Fruit fly (Drosophila melanogaster) whole organism, embryonic: Measurements from ENCODE around the gene CG13144.

ENCODE experiments used
- B-H2 ChIP-seq: fragments of 200-800 bp; sonication (Bioruptor generic); optimal IDR thresholded peaks from 2 replicates; lab custom pipeline; 2018; ENCODE audit warnings: missing biosample characterization, mild to moderate bottlenecking, missing genetic modification characterization
- CG1024 ChIP-seq: fragments of 200-800 bp; sonication (Bioruptor generic); IDR thresholded peaks from 2 replicates; pipeline ENCODE4 v1.3.6; 2022; ENCODE audit warnings: missing biosample characterization, missing genetic modification characterization
- CG10267 ChIP-seq: fragments of 200-800 bp; sonication (Bioruptor generic); optimal IDR thresholded peaks from 2 replicates; lab custom pipeline; 2018; ENCODE audit warnings: missing biosample characterization, mild to moderate bottlenecking, missing genetic modification characterization, moderate library complexity
- CG1233 ChIP-seq: fragments of 200-800 bp; sonication (Bioruptor generic); optimal IDR thresholded peaks from 4 replicates; lab custom pipeline; 2018; ENCODE audit warnings: missing biosample characterization, mild to moderate bottlenecking, missing genetic modification characterization
- CG15011 ChIP-seq: fragments of 200-800 bp; sonication (Bioruptor generic); optimal IDR thresholded peaks from 3 replicates; lab custom pipeline; 2018; ENCODE audit warnings: missing biosample characterization, mild to moderate bottlenecking, missing genetic modification characterization
- CG17568 ChIP-seq: fragments of 200-800 bp; sonication (Bioruptor generic); optimal IDR thresholded peaks from 2 replicates; lab custom pipeline; 2018; ENCODE audit warnings: missing biosample characterization, mild to moderate bottlenecking, missing genetic modification characterization, moderate library complexity
- CG17829 ChIP-seq: fragments of 200-800 bp; optimal IDR thresholded peaks from 2 replicates; lab custom pipeline; 2019; ENCODE audit warnings: missing biosample characterization, mild to moderate bottlenecking, missing genetic modification characterization, moderate library complexity
- CG18599 ChIP-seq: fragments of 200-800 bp; sonication (Bioruptor generic); optimal IDR thresholded peaks from 3 replicates; lab custom pipeline; 2017; ENCODE audit warnings: missing biosample characterization, missing genetic modification characterization, mild to moderate bottlenecking, moderate library complexity, missing genetic modification reagents
- CG34224 ChIP-seq: fragments of 200-800 bp; sonication (Bioruptor generic); IDR thresholded peaks from 3 replicates; pipeline ENCODE4 v1.3.6; 2022; ENCODE audit warnings: missing biosample characterization, missing genetic modification characterization; ENCODE audit not compliant: partially characterized antibody
- CG4424 ChIP-seq: fragments of 200-800 bp; sonication (Bioruptor generic); optimal IDR thresholded peaks from 3 replicates; lab custom pipeline; 2016; ENCODE audit warnings: missing biosample characterization, missing genetic modification characterization
- CG6813 ChIP-seq: fragments of 200-800 bp; sonication (Bioruptor generic); optimal IDR thresholded peaks from 2 replicates; lab custom pipeline; 2017; ENCODE audit warnings: missing biosample characterization, missing genetic modification characterization, mild to moderate bottlenecking, moderate library complexity, missing genetic modification reagents
- CG8765 ChIP-seq: fragments of 200-800 bp; sonication (Bioruptor generic); IDR thresholded peaks from 2 replicates; pipeline ENCODE4 v1.3.6; 2022; ENCODE audit warnings: missing biosample characterization, missing genetic modification characterization
- CG9215 ChIP-seq: fragments of 200-800 bp; sonication (Bioruptor generic); IDR thresholded peaks from 2 replicates; pipeline ENCODE4 v1.3.6; 2022; ENCODE audit warnings: missing biosample characterization, missing genetic modification characterization
- Doc3 ChIP-seq: fragments of 200-800 bp; sonication (Bioruptor generic); IDR thresholded peaks from 3 replicates; pipeline ENCODE4 v1.3.6; 2022; ENCODE audit warnings: missing biosample characterization, missing genetic modification characterization; ENCODE audit not compliant: partially characterized antibody
- Dp ChIP-seq: fragments of 200-800 bp; sonication (Bioruptor generic); optimal IDR thresholded peaks from 2 replicates; lab custom pipeline; 2018; ENCODE audit warnings: missing biosample characterization, mild to moderate bottlenecking, missing genetic modification characterization, moderate library complexity
- Gsc ChIP-seq: fragments of 200-800 bp; sonication (Bioruptor generic); IDR thresholded peaks from 2 replicates; pipeline ENCODE4 v1.3.6; 2022; ENCODE audit warnings: missing biosample characterization, missing genetic modification characterization
- H2.0 ChIP-seq: fragments of 200-800 bp; sonication (Bioruptor generic); IDR thresholded peaks from 2 replicates; pipeline ENCODE4 v1.3.6; 2022; ENCODE audit warnings: missing biosample characterization, missing genetic modification characterization
- Lpt ChIP-seq: fragments of >200 bp; optimal IDR thresholded peaks from 2 replicates; lab custom pipeline; 2018; ENCODE audit warnings: missing biosample characterization, missing genetic modification characterization
- Mrtf ChIP-seq: fragments of 200-800 bp; sonication (Bioruptor generic); IDR thresholded peaks from 3 replicates; pipeline ENCODE4 v1.3.6; 2022; ENCODE audit warnings: missing biosample characterization, missing genetic modification characterization
- Nf-YA ChIP-seq: fragments of 200-800 bp; sonication (Bioruptor generic); IDR thresholded peaks from 2 replicates; pipeline ENCODE4 v1.3.6; 2022; ENCODE audit warnings: missing biosample characterization, missing genetic modification characterization
- NfI ChIP-seq: fragments of 200-800 bp; sonication (Bioruptor generic); optimal IDR thresholded peaks from 3 replicates; lab custom pipeline; 2018; ENCODE audit warnings: missing biosample characterization, mild to moderate bottlenecking, missing genetic modification characterization, moderate library complexity
- ara ChIP-seq: fragments of 200-800 bp; sonication (Bioruptor generic); IDR thresholded peaks from 2 replicates; pipeline ENCODE4 v1.3.6; 2022; ENCODE audit warnings: missing biosample characterization, missing genetic modification characterization
- cad ChIP-seq: fragments of >200 bp; optimal IDR thresholded peaks from 2 replicates; lab custom pipeline; 2017; ENCODE audit warnings: missing biosample characterization, missing genetic modification characterization
- corto ChIP-seq: fragments of 200-800 bp; sonication (Bioruptor generic); optimal IDR thresholded peaks from 2 replicates; lab custom pipeline; 2016; ENCODE audit warnings: missing biosample characterization, mild to moderate bottlenecking, missing genetic modification characterization, moderate library complexity
- cwo ChIP-seq: fragments of 200-800 bp; sonication (Bioruptor generic); optimal IDR thresholded peaks from 3 replicates; lab custom pipeline; 2017; ENCODE audit warnings: missing biosample characterization, missing genetic modification characterization, mild to moderate bottlenecking, moderate library complexity, missing genetic modification reagents
- disco-r ChIP-seq: fragments of 200-800 bp; sonication (Bioruptor generic); optimal IDR thresholded peaks from 2 replicates; lab custom pipeline; 2016; ENCODE audit warnings: missing biosample characterization, missing genetic modification characterization
- dysf ChIP-seq: fragments of 200-800 bp; sonication (Bioruptor generic); IDR thresholded peaks from 3 replicates; pipeline ENCODE4 v1.3.6; 2022; ENCODE audit warnings: missing biosample characterization, missing genetic modification characterization
- ems ChIP-seq: fragments of 200-800 bp; sonication (Bioruptor generic); optimal IDR thresholded peaks from 3 replicates; lab custom pipeline; 2016; ENCODE audit warnings: missing biosample characterization, missing genetic modification characterization
- gcm2 ChIP-seq: fragments of 200-800 bp; sonication (Bioruptor generic); optimal IDR thresholded peaks from 2 replicates; lab custom pipeline; 2016; ENCODE audit warnings: missing biosample characterization, missing genetic modification characterization
- gfzf ChIP-seq: fragments of 200-800 bp; sonication (Bioruptor generic); optimal IDR thresholded peaks from 2 replicates; lab custom pipeline; 2016; ENCODE audit warnings: missing biosample characterization, mild to moderate bottlenecking, missing genetic modification characterization, moderate library complexity
- gsb ChIP-seq: fragments of 200-800 bp; sonication (Bioruptor generic); IDR thresholded peaks from 2 replicates; pipeline ENCODE4 v1.3.6; 2022; ENCODE audit warnings: missing biosample characterization, missing genetic modification characterization
- gsb-n ChIP-seq: fragments of 200-800 bp; sonication (Bioruptor generic); optimal IDR thresholded peaks from 3 replicates; lab custom pipeline; 2018; ENCODE audit warnings: missing biosample characterization, mild to moderate bottlenecking, missing genetic modification characterization
- gt ChIP-seq: fragments of 200-800 bp; sonication (Bioruptor generic); IDR thresholded peaks from 2 replicates; pipeline ENCODE4 v1.3.6; 2022; ENCODE audit warnings: missing biosample characterization, missing genetic modification characterization
- ham ChIP-seq: fragments of 200-800 bp; sonication (Bioruptor generic); IDR thresholded peaks from 2 replicates; pipeline ENCODE4 v1.3.6; 2022; ENCODE audit warnings: missing biosample characterization, missing genetic modification characterization
- her ChIP-seq: fragments of 200-800 bp; sonication (Bioruptor generic); optimal IDR thresholded peaks from 2 replicates; lab custom pipeline; 2016; ENCODE audit warnings: missing biosample characterization, missing genetic modification characterization
- hth ChIP-seq: fragments of >200 bp; optimal IDR thresholded peaks from 2 replicates; lab custom pipeline; 2017; ENCODE audit warnings: inconsistent platforms
- mirr ChIP-seq: fragments of 200-800 bp; sonication (Bioruptor generic); optimal IDR thresholded peaks from 3 replicates; lab custom pipeline; 2018; ENCODE audit warnings: missing biosample characterization, mild to moderate bottlenecking, missing genetic modification characterization
- pan ChIP-seq, 4 experiments: fragments of >200 bp in 3 of 4; fragments of 200-800 bp in 1 of 4; sonication (Bioruptor generic) in 1 of 4; optimal IDR thresholded peaks in 3 of 4; IDR thresholded peaks in 1 of 4; 2 replicates each; pipeline versions ENCODE4 v1.3.6 to Lab custom; 2017 to 2022; ENCODE audit warnings: missing biosample characterization in 2 of 4, missing genetic modification characterization in 2 of 4, mixed read lengths in 1 of 4
- pfk ChIP-seq: fragments of 200-800 bp; sonication (Bioruptor generic); optimal IDR thresholded peaks from 2 replicates; lab custom pipeline; 2018; ENCODE audit warnings: missing biosample characterization, mild to moderate bottlenecking, missing genetic modification characterization, moderate library complexity
- pho ChIP-seq: fragments of 200-800 bp; sonication (Bioruptor generic); optimal IDR thresholded peaks from 2 replicates; lab custom pipeline; 2016; ENCODE audit warnings: missing biosample characterization, missing genetic modification characterization
- prd ChIP-seq, 3 experiments: fragments of >200 bp in 2 of 3; fragments of 200-800 bp in 1 of 3; sonication (Bioruptor generic) in 1 of 3; optimal IDR thresholded peaks in 2 of 3; IDR thresholded peaks in 1 of 3; 2 replicates in 2 of 3; 3 replicates in 1 of 3; pipeline versions ENCODE4 v1.3.6 to Lab custom; 2017 to 2022; ENCODE audit warnings: missing biosample characterization in 1 of 3, missing genetic modification characterization in 1 of 3
- sim ChIP-seq: fragments of 200-800 bp; sonication (Bioruptor generic); IDR thresholded peaks from 2 replicates; pipeline ENCODE4 v1.3.6; 2022; ENCODE audit warnings: missing biosample characterization, missing genetic modification characterization
- slbo ChIP-seq: fragments of 200-800 bp; sonication (Bioruptor generic); IDR thresholded peaks from 2 replicates; pipeline ENCODE4 v1.3.6; 2022; ENCODE audit warnings: missing biosample characterization, missing genetic modification characterization
- slou ChIP-seq: fragments of 200-800 bp; sonication (Bioruptor generic); optimal IDR thresholded peaks from 3 replicates; lab custom pipeline; 2016; ENCODE audit warnings: missing biosample characterization, missing genetic modification characterization
- slp2 ChIP-seq: fragments of 200-800 bp; sonication (Bioruptor generic); optimal IDR thresholded peaks from 2 replicates; lab custom pipeline; 2016; ENCODE audit warnings: missing biosample characterization, missing genetic modification characterization
- stwl ChIP-seq: fragments of 200-800 bp; sonication (Bioruptor generic); optimal IDR thresholded peaks from 3 replicates; lab custom pipeline; 2018; ENCODE audit warnings: missing biosample characterization, mild to moderate bottlenecking, missing genetic modification characterization, moderate library complexity
- tgo ChIP-seq: fragments of 200-800 bp; sonication (Bioruptor generic); IDR thresholded peaks from 3 replicates; pipeline ENCODE4 v1.3.6; 2022; ENCODE audit warnings: missing biosample characterization, missing genetic modification characterization
- vfl ChIP-seq: fragments of 200-800 bp; sonication (Bioruptor generic); optimal IDR thresholded peaks from 2 replicates; lab custom pipeline; 2016; ENCODE audit warnings: missing biosample characterization, missing genetic modification characterization
- wdn ChIP-seq: fragments of 200-800 bp; sonication (Bioruptor generic); IDR thresholded peaks from 2 replicates; pipeline ENCODE4 v1.3.6; 2022; ENCODE audit warnings: missing biosample characterization, missing genetic modification characterization
- yki ChIP-seq: fragments of >200 bp; optimal IDR thresholded peaks from 3 replicates; lab custom pipeline; 2018

CG13144 gene

DNA sequence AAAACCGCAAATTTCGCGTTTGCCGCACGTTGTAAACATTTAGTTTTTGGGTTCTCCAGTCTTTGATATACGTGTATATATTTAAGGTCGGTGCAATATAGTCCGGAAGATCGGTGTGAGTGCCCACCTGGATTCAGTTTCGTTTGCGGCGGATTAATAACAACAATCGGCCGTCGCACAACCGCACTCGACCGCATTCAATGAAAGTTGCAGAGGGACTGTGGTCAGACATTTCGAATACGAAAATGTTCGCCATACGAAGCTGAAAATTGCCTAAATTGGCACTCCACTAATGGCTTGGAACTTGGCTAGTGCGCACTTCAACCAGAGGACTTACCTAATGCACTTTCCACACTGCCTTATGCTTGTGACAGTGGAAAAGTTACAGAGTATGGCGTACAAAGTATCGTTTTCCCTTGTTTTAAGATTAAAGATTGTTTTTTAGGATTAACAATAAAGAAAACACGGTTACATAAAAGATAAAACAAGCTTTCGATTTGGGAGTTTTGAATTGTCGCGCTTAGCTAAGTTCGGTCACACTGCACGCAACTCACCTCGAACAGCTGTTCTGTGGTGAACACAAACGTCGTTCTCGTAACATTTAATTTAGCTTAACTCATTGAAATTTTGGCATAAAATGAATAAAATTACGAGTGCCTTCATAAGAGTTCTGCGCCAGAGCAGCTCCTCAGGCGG lies 15.5 kb upstream of the CG13144 start, which contains the start of the genes Myo31DF and CG6094 (continued):
- no peak for TF ChIP-seq Doc3 (GFP tag; lab: Robert Waterston, UW)
- peak; percentile 55 for TF ChIP-seq pho (GFP tag; lab: Kevin White, UChicago)
- TF ChIP-seq CG10267: peak; percentile 59
- no peak for TF ChIP-seq CG15011
- TF ChIP-seq ara (GFP tag; lab: Robert Waterston, UW): no peak; the same call in 1 of the 2 replicates
- no peak for TF ChIP-seq CG34224 (GFP tag; lab: Robert Waterston, UW)
- TF ChIP-seq tgo (GFP tag; lab: Robert Waterston, UW): no peak
- TF ChIP-seq Mrtf (GFP tag; lab: Robert Waterston, UW): no peak
- no peak for TF ChIP-seq cad (GFP tag; lab: Kevin White, UChicago)
- TF ChIP-seq Dp (GFP tag; lab: Kevin White, UChicago): peak; percentile 94
- no peak for TF ChIP-seq slou
- TF ChIP-seq gsb-n (tag; lab: Kevin White, UChicago): no peak
- TF ChIP-seq sim: no peak
- TF ChIP-seq CG4424: peak; percentile 25
- peak; percentile 68 for TF ChIP-seq ems (GFP tag; lab: Kevin White, UChicago)
- peak; percentile 27 for TF ChIP-seq NfI (GFP tag; lab: Kevin White, UChicago)
- TF ChIP-seq CG1233 (GFP tag; lab: Kevin White, UChicago): no peak
- TF ChIP-seq slp2 (GFP tag; lab: Kevin White, UChicago): no peak
- TF ChIP-seq slbo (GFP tag; lab: Robert Waterston, UW): peak; percentile 65
- peak; percentile 64 for TF ChIP-seq stwl (tag; lab: Kevin White, UChicago)
- peak; percentile 27 for TF ChIP-seq vfl (GFP tag; lab: Kevin White, UChicago)
- no peak; the same call in 1 of the 2 replicates for TF ChIP-seq CG9215
- peak; percentile 1 for TF ChIP-seq CG18599
- no peak for TF ChIP-seq ham (GFP tag; lab: Robert Waterston, UW)
- TF ChIP-seq CG8765: no peak
- TF ChIP-seq CG1024: peak; percentile 41; the same call in 1 of the 2 replicates
- no peak for TF ChIP-seq corto (GFP tag; lab: Kevin White, UChicago)
- TF ChIP-seq disco-r (GFP tag; lab: Kevin White, UChicago): no peak
- no peak for TF ChIP-seq prd (optimal IDR thresholded peaks at IDR 0.05; lab: Kevin White, UChicago)
- TF ChIP-seq prd (GFP tag; IDR thresholded peaks at IDR 0.05; lab: Robert Waterston, UW): peak; percentile 17; the same call in 1 of the 3 replicates
- no peak for TF ChIP-seq pan (optimal IDR thresholded peaks at IDR 0.05; lab: Kevin White, UChicago)
- TF ChIP-seq pan (GFP tag; optimal IDR thresholded peaks at IDR 0.05 in 1 of 2, IDR thresholded peaks at IDR 0.05 in 1 of 2): peak in 1 of 2 experiments; percentile 17
- no peak for TF ChIP-seq gcm2
- no peak for TF ChIP-seq wdn (GFP tag; lab: Robert Waterston, UW)
- no peak for TF ChIP-seq H2.0 (GFP tag; lab: Robert Waterston, UW)
- no peak for TF ChIP-seq gsb (GFP tag; lab: Robert Waterston, UW)
- no peak for TF ChIP-seq yki
- TF ChIP-seq CG17568 (GFP tag; lab: Kevin White, UChicago): no peak
- TF ChIP-seq Lpt: no peak
- no peak for TF ChIP-seq cwo (GFP tag; lab: Kevin White, UChicago)
- 0 out of 3 replicates have a peak, but pooled peaks have one; percentile 28 for TF ChIP-seq dysf (GFP tag; lab: Robert Waterston, UW)
- TF ChIP-seq Gsc (GFP tag; lab: Robert Waterston, UW): no peak
- TF ChIP-seq pfk (GFP tag; lab: Kevin White, UChicago): no peak
- TF ChIP-seq hth (lab: Kevin White, UChicago): no peak
- peak; percentile 97 for TF ChIP-seq gfzf
- TF ChIP-seq CG6813: no peak
- no peak for TF ChIP-seq Nf-YA
- TF ChIP-seq her: peak; percentile 7
- TF ChIP-seq mirr (GFP tag; lab: Kevin White, UChicago): peak; percentile 32
- TF ChIP-seq gt (GFP tag; lab: Robert Waterston, UW): no peak
- peak; percentile 55 for TF ChIP-seq B-H2 (GFP tag; lab: Kevin White, UChicago)
- peak; percentile 45 for TF ChIP-seq CG17829 (tag; lab: Kevin White, UChicago)
